Fruit fly (Drosophila melanogaster): ENCODE measurements around the gene CG34135.

The CG34135 gene

dm6 chr3R:8705323-8706097 is 62.5 kb downstream of the CG34135 start:
- TF ChIP-seq ovo (GFP tag; optimal IDR thresholded peaks at IDR 0.05) (no peak), kay (GFP tag; ENCODE audit: borderline replicate concordance) (no peak), tj (GFP tag; optimal IDR thresholded peaks at IDR 0.05) (no peak)

- TF ChIP-seq CG33017 (tag; optimal IDR thresholded peaks at IDR 0.05) (no peak), pad (GFP tag; optimal IDR thresholded peaks at IDR 0.05) (no peak), CG7101 (tag; optimal IDR thresholded peaks at IDR 0.05) (no peak), kay (GFP tag; ENCODE audit: borderline replicate concordance) (no peak), CG14711 (tag; optimal IDR thresholded peaks at IDR 0.05) (no peak), CG12768 (GFP tag; optimal IDR thresholded peaks at IDR 0.05) (no peak), cic (GFP tag; optimal IDR thresholded peaks at IDR 0.05) (no peak), tj (GFP tag; optimal IDR thresholded peaks at IDR 0.05) (no peak), Mnt (GFP tag; optimal IDR thresholded peaks at IDR 0.05) (no peak), Crg-1 (GFP tag; optimal IDR thresholded peaks at IDR 0.05) (no peak), ovo (GFP tag; optimal IDR thresholded peaks at IDR 0.05) (no peak)
These were observed 63.3 kb downstream of the CG34135 start for dm6 chr3R:8704669-8705068.

dm6 chr3R:8701197-8701596 is 66.8 kb downstream of the CG34135 start:
- TF ChIP-seq Hr96 (GFP tag; optimal IDR thresholded peaks at IDR 0.05) (no peak), ovo (GFP tag; optimal IDR thresholded peaks at IDR 0.05) (no peak), bab1 (GFP tag; optimal IDR thresholded peaks at IDR 0.05) (no peak), CG5204 (GFP tag; optimal IDR thresholded peaks at IDR 0.05) (no peak), Mnt (GFP tag; optimal IDR thresholded peaks at IDR 0.05) (no peak), CG11617 (GFP tag; optimal IDR thresholded peaks at IDR 0.05) (no peak), CG12768 (GFP tag; optimal IDR thresholded peaks at IDR 0.05) (no peak), pad (GFP tag; optimal IDR thresholded peaks at IDR 0.05) (no peak), kay (GFP tag; ENCODE audit: borderline replicate concordance) (no peak), CG33017 (tag; optimal IDR thresholded peaks at IDR 0.05) (no peak), CG1620 (GFP tag; optimal IDR thresholded peaks at IDR 0.05) (no peak), CG14711 (tag; optimal IDR thresholded peaks at IDR 0.05) (no peak), Clk (GFP tag; optimal IDR thresholded peaks at IDR 0.05) (no peak), tj (GFP tag; optimal IDR thresholded peaks at IDR 0.05) (no peak), toe (GFP tag; optimal IDR thresholded peaks at IDR 0.05) (no peak), CG7045 (GFP tag; optimal IDR thresholded peaks at IDR 0.05) (no peak), cnc (optimal IDR thresholded peaks at IDR 0.05) (no peak), Crg-1 (GFP tag; optimal IDR thresholded peaks at IDR 0.05) (no peak)

dm6 chr3R:8700660-8701059 is 67.3 kb downstream of the CG34135 start:
- TF ChIP-seq CG12768 (GFP tag; optimal IDR thresholded peaks at IDR 0.05) (no peak), toe (GFP tag; optimal IDR thresholded peaks at IDR 0.05) (no peak), ovo (GFP tag; optimal IDR thresholded peaks at IDR 0.05) (no peak), cnc (optimal IDR thresholded peaks at IDR 0.05) (no peak), bab1 (GFP tag; optimal IDR thresholded peaks at IDR 0.05) (no peak), Mnt (GFP tag; optimal IDR thresholded peaks at IDR 0.05) (no peak), CG33017 (tag; optimal IDR thresholded peaks at IDR 0.05) (no peak), cic (GFP tag; optimal IDR thresholded peaks at IDR 0.05) (no peak), CG11617 (GFP tag; optimal IDR thresholded peaks at IDR 0.05) (no peak), CG14711 (tag; optimal IDR thresholded peaks at IDR 0.05) (no peak), CG7045 (GFP tag; optimal IDR thresholded peaks at IDR 0.05) (no peak), CG1620 (GFP tag; optimal IDR thresholded peaks at IDR 0.05) (no peak), Crg-1 (GFP tag; optimal IDR thresholded peaks at IDR 0.05) (no peak), tj (GFP tag; optimal IDR thresholded peaks at IDR 0.05) (no peak), CG7101 (tag; optimal IDR thresholded peaks at IDR 0.05) (no peak), pad (GFP tag; optimal IDR thresholded peaks at IDR 0.05) (no peak), Hr96 (GFP tag; optimal IDR thresholded peaks at IDR 0.05) (no peak), Clk (GFP tag; optimal IDR thresholded peaks at IDR 0.05) (no peak)

dm6 chr3R:8699230-8699629 is 68.8 kb downstream of the CG34135 start:
- TF ChIP-seq CG5204 (GFP tag; optimal IDR thresholded peaks at IDR 0.05) (no peak), Mnt (GFP tag; optimal IDR thresholded peaks at IDR 0.05) (no peak), tj (GFP tag; optimal IDR thresholded peaks at IDR 0.05) (no peak), CG12768 (GFP tag; optimal IDR thresholded peaks at IDR 0.05) (no peak)

Measured in whole organism, adult.